Worm (Caenorhabditis elegans) whole organism, L3 larva: ENCODE measurements around the gene W05B10.4.

ENCODE experiments used
- R02D3.7 ChIP-seq: fragments of 150-350 bp; optimal IDR thresholded peaks from 2 replicates; lab custom pipeline; 2014; ENCODE audit warnings: missing biosample characterization, missing genetic modification characterization
- aly-2 ChIP-seq: fragments of 150-350 bp; optimal IDR thresholded peaks from 2 replicates; lab custom pipeline; 2014; ENCODE audit warnings: missing biosample characterization, missing genetic modification characterization
- ama-1 ChIP-seq: fragments of 150-350 bp; optimal IDR thresholded peaks from 2 replicates; lab custom pipeline; 2018
- ceh-16 ChIP-seq: sonication (generic microtip); optimal IDR thresholded peaks from 2 replicates; lab custom pipeline; 2017; ENCODE audit warnings: missing biosample characterization, missing genetic modification characterization
- ceh-9 ChIP-seq: sonication (generic microtip); optimal IDR thresholded peaks from 2 replicates; lab custom pipeline; 2018; ENCODE audit warnings: missing biosample characterization, missing genetic modification characterization
- daf-12 ChIP-seq: fragments of 150-350 bp; optimal IDR thresholded peaks from 2 replicates; lab custom pipeline; 2014; ENCODE audit warnings: missing biosample characterization, missing genetic modification reagents, missing genetic modification characterization
- egl-27 ChIP-seq: sonication (generic microtip); optimal IDR thresholded peaks from 4 replicates; lab custom pipeline; 2017; ENCODE audit warnings: missing biosample characterization, missing genetic modification reagents, missing genetic modification characterization
- egl-5 ChIP-seq: fragments of 150-350 bp; optimal IDR thresholded peaks from 2 replicates; lab custom pipeline; 2017; ENCODE audit warnings: missing biosample characterization, missing genetic modification reagents, missing genetic modification characterization, inconsistent platforms
- elt-1 ChIP-seq: fragments of 150-350 bp; optimal IDR thresholded peaks from 2 replicates; lab custom pipeline; 2014; ENCODE audit warnings: missing biosample characterization, missing genetic modification characterization
- elt-2 ChIP-seq: sonication (generic microtip); optimal IDR thresholded peaks from 2 replicates; lab custom pipeline; 2016; ENCODE audit warnings: missing genetic modification reagents, mild to moderate bottlenecking, missing genetic modification characterization, missing compliant biosample characterization
- elt-3 ChIP-seq, 3 experiments: fragments of 150-350 bp in 1 of 3; sonication (generic microtip) in 2 of 3; optimal IDR thresholded peaks; 2 replicates in 2 of 3; 4 replicates in 1 of 3; lab custom pipeline; 2014 to 2017; ENCODE audit warnings: missing biosample characterization in 3 of 3, missing genetic modification characterization in 3 of 3
- fkh-10 ChIP-seq: sonication (generic microtip); optimal IDR thresholded peaks from 2 replicates; lab custom pipeline; 2017; ENCODE audit warnings: missing biosample characterization, missing genetic modification reagents, missing genetic modification characterization
- fkh-2 ChIP-seq: fragments of 150-350 bp; optimal IDR thresholded peaks from 2 replicates; lab custom pipeline; 2014; ENCODE audit warnings: missing biosample characterization, missing genetic modification reagents, missing genetic modification characterization
- hmg-11 ChIP-seq: sonication (generic microtip); optimal IDR thresholded peaks from 2 replicates; lab custom pipeline; 2016; ENCODE audit warnings: missing genetic modification characterization, missing compliant biosample characterization
- jun-1 ChIP-seq: fragments of 150-350 bp; optimal IDR thresholded peaks from 2 replicates; lab custom pipeline; 2014; ENCODE audit warnings: missing biosample characterization, missing genetic modification reagents, missing genetic modification characterization
- lin-15B ChIP-seq: fragments of 150-350 bp; optimal IDR thresholded peaks from 2 replicates; lab custom pipeline; 2014; ENCODE audit warnings: missing biosample characterization, missing genetic modification characterization
- lin-39 ChIP-seq: fragments of 150-350 bp; optimal IDR thresholded peaks from 2 replicates; lab custom pipeline; 2018; ENCODE audit warnings: missing biosample characterization, missing genetic modification reagents, missing genetic modification characterization
- lsy-12 ChIP-seq: sonication (generic microtip); optimal IDR thresholded peaks from 2 replicates; lab custom pipeline; 2016; ENCODE audit warnings: mild to moderate bottlenecking, missing genetic modification characterization, missing compliant biosample characterization
- mdl-1 ChIP-seq: fragments of 150-350 bp; optimal IDR thresholded peaks from 2 replicates; lab custom pipeline; 2014; ENCODE audit warnings: missing biosample characterization, missing genetic modification characterization
- mml-1 ChIP-seq: fragments of 150-350 bp; sonication (generic microtip); optimal IDR thresholded peaks from 3 replicates; lab custom pipeline; 2014; ENCODE audit warnings: missing biosample characterization, missing genetic modification characterization
- nhr-12 ChIP-seq: fragments of 150-350 bp; optimal IDR thresholded peaks from 2 replicates; lab custom pipeline; 2014; ENCODE audit warnings: missing biosample characterization, missing genetic modification characterization
- nhr-23 ChIP-seq: fragments of 150-350 bp; optimal IDR thresholded peaks from 2 replicates; lab custom pipeline; 2014; ENCODE audit warnings: missing biosample characterization, missing genetic modification reagents, missing genetic modification characterization
- nhr-237 ChIP-seq: fragments of 150-350 bp; optimal IDR thresholded peaks from 2 replicates; lab custom pipeline; 2014; ENCODE audit warnings: missing biosample characterization, missing genetic modification characterization
- nhr-25 ChIP-seq: sonication (generic microtip); optimal IDR thresholded peaks from 2 replicates; lab custom pipeline; 2017; ENCODE audit warnings: missing biosample characterization, missing genetic modification characterization
- nhr-28 ChIP-seq: fragments of 150-350 bp; optimal IDR thresholded peaks from 2 replicates; lab custom pipeline; 2014; ENCODE audit warnings: missing biosample characterization, missing genetic modification characterization
- nhr-67 ChIP-seq: fragments of 150-350 bp; optimal IDR thresholded peaks from 2 replicates; lab custom pipeline; 2014; ENCODE audit warnings: missing biosample characterization, missing genetic modification characterization
- nhr-76 ChIP-seq: fragments of 150-350 bp; sonication (generic microtip); optimal IDR thresholded peaks from 5 replicates; lab custom pipeline; 2014; ENCODE audit warnings: missing biosample characterization, missing genetic modification characterization
- nhr-77 ChIP-seq: fragments of 150-350 bp; optimal IDR thresholded peaks from 2 replicates; lab custom pipeline; 2014; ENCODE audit warnings: missing biosample characterization, missing genetic modification characterization
- pha-4 ChIP-seq: fragments of 150-350 bp; optimal IDR thresholded peaks from 2 replicates; lab custom pipeline; 2014; ENCODE audit warnings: missing biosample characterization, missing genetic modification reagents, missing genetic modification characterization
- sea-2 ChIP-seq: fragments of 150-350 bp; sonication (generic microtip); optimal IDR thresholded peaks from 4 replicates; lab custom pipeline; 2014; ENCODE audit warnings: missing biosample characterization, missing genetic modification reagents, missing genetic modification characterization
- tbx-2 ChIP-seq: sonication (generic microtip); optimal IDR thresholded peaks from 2 replicates; lab custom pipeline; 2016; ENCODE audit warnings: mild to moderate bottlenecking, missing genetic modification characterization, missing compliant biosample characterization
- unc-39 ChIP-seq: sonication (generic microtip); optimal IDR thresholded peaks from 4 replicates; lab custom pipeline; 2017; ENCODE audit warnings: missing biosample characterization, missing genetic modification characterization
- unc-62 ChIP-seq: fragments of 150-350 bp; sonication (generic microtip); optimal IDR thresholded peaks from 4 replicates; lab custom pipeline; 2014; ENCODE audit warnings: missing biosample characterization, missing genetic modification reagents, missing genetic modification characterization
- zag-1 ChIP-seq: fragments of 150-350 bp; optimal IDR thresholded peaks from 2 replicates; lab custom pipeline; 2014; ENCODE audit warnings: missing biosample characterization, missing genetic modification characterization
- ztf-11 ChIP-seq: fragments of 150-350 bp; optimal IDR thresholded peaks from 2 replicates; lab custom pipeline; 2014; ENCODE audit warnings: missing biosample characterization, missing genetic modification characterization
- ztf-4 ChIP-seq: fragments of 150-350 bp; optimal IDR thresholded peaks from 2 replicates; lab custom pipeline; 2014; ENCODE audit warnings: missing biosample characterization, missing genetic modification characterization

Gene W05B10.4

ce11 chrV:12706511-12706910, 38.5 kb downstream of the W05B10.4 start:
- TF ChIP-seq pha-4 (no peak), nhr-77 (tag; lab: Kevin White, UChicago) (no peak), sea-2 (GFP tag; lab: Kevin White, UChicago) (no peak), elt-3 (tag; optimal IDR thresholded peaks at IDR 0.05; lab: Kevin White, UChicago) (no peak), aly-2 (no peak), fkh-2 (tag; lab: Kevin White, UChicago) (no peak), hmg-11 (tag; lab: Kevin White, UChicago) (no peak), zag-1 (tag; lab: Kevin White, UChicago) (no peak)

ce11 chrV:12708305-12708704, 40.3 kb downstream of the W05B10.4 start, which contains the start of gene R11D1.2:
TSS of gene R11D1.2 (plus strand) at chrV:12708605.
- no peak for TF ChIP-seq unc-62
- no peak for TF ChIP-seq elt-2
- TF ChIP-seq ceh-9 (tag; lab: Kevin White, UChicago) = no peak
- no peak for TF ChIP-seq lin-15B (tag; lab: Kevin White, UChicago)
- TF ChIP-seq, all 47 proteins: peak for 0

- TF ChIP-seq ztf-4 (tag; lab: Kevin White, UChicago) (no peak), lsy-12 (no peak), ama-1 (no peak), R02D3.7 (no peak), aly-2 (no peak), elt-1 (no peak), nhr-25 (no peak), egl-5 (tag; lab: Kevin White, UChicago) (no peak), elt-3 (tag; optimal IDR thresholded peaks at IDR 0.05; lab: Kevin White, UChicago) (no peak), nhr-67 (no peak), nhr-237 (tag; lab: Kevin White, UChicago) (no peak), lin-15B (tag; lab: Kevin White, UChicago) (no peak), jun-1 (no peak)
Measured at ce11 chrV:12711999-12712398, 44.0 kb downstream of the W05B10.4 start, which contains the start of gene R11D1.3. TSS of gene R11D1.3 (minus strand) at chrV:12712099.

- TF ChIP-seq hmg-11 (tag; lab: Kevin White, UChicago) = no peak
- no peak for TF ChIP-seq ama-1
- TF ChIP-seq ceh-16 (tag; lab: Kevin White, UChicago) = no peak
- TF ChIP-seq elt-3 (tag; optimal IDR thresholded peaks at IDR 0.05; lab: Kevin White, UChicago) = no peak
- no peak for TF ChIP-seq lsy-12
- no peak for TF ChIP-seq lin-39 (tag; lab: Kevin White, UChicago)
- TF ChIP-seq nhr-23 (tag; lab: Kevin White, UChicago) = no peak
- no peak for TF ChIP-seq ztf-11
- TF ChIP-seq nhr-67 = no peak
- TF ChIP-seq mml-1 (tag; lab: Kevin White, UChicago) = no peak
- TF ChIP-seq fkh-10 (GFP tag; lab: Kevin White, UChicago) = no peak
- no peak for TF ChIP-seq daf-12 (tag; lab: Kevin White, UChicago)
- TF ChIP-seq elt-1 = no peak
- TF ChIP-seq egl-27 = no peak
- TF ChIP-seq nhr-12 (tag; lab: Kevin White, UChicago) = no peak
- no peak for TF ChIP-seq elt-2
- no peak for TF ChIP-seq nhr-28
- no peak for TF ChIP-seq nhr-237 (tag; lab: Kevin White, UChicago)
- TF ChIP-seq R02D3.7 = no peak
Measured at ce11 chrV:12714120-12714519, 46.1 kb downstream of the W05B10.4 start, which contains the start of gene R11D1.4. TSS of gene R11D1.4 (minus strand) at chrV:12714220.

ce11 chrV:12716447-12716846, 48.4 kb downstream of the W05B10.4 start, which contains the start of gene str-178:
TSS of gene str-178 (minus strand) at chrV:12716547.
- TF ChIP-seq elt-1 = no peak
- no peak for TF ChIP-seq mml-1 (tag; lab: Kevin White, UChicago)
- TF ChIP-seq nhr-76 (tag; lab: Kevin White, UChicago) = no peak
- TF ChIP-seq tbx-2 (tag; lab: Kevin White, UChicago) = no peak
- TF ChIP-seq unc-39 (tag; lab: Kevin White, UChicago) = no peak
- no peak for TF ChIP-seq ztf-4 (tag; lab: Kevin White, UChicago)
- TF ChIP-seq nhr-23 (tag; lab: Kevin White, UChicago) = no peak
- TF ChIP-seq nhr-28 = no peak
- no peak for TF ChIP-seq nhr-237 (tag; lab: Kevin White, UChicago)
- TF ChIP-seq lsy-12 = no peak
- no peak for TF ChIP-seq mdl-1 (tag; lab: Kevin White, UChicago)
